Worm (Caenorhabditis elegans) whole organism, L1 larva: ENCODE data around the gene F35D11.1.

ENCODE experiments used
- ceh-88 ChIP-seq: fragments of 200-800 bp; sonication (Bioruptor generic); IDR thresholded peaks from 2 replicates; pipeline ENCODE4 v1.3.6; 2022; ENCODE audit warnings: missing genetic modification characterization, missing compliant biosample characterization
- ces-1 ChIP-seq: fragments of 150-350 bp; optimal IDR thresholded peaks from 2 replicates; lab custom pipeline; 2014; ENCODE audit warnings: missing biosample characterization, missing genetic modification reagents, missing genetic modification characterization
- fkh-10 ChIP-seq: sonication (generic microtip); optimal IDR thresholded peaks from 2 replicates; lab custom pipeline; 2017; ENCODE audit warnings: missing biosample characterization, missing genetic modification reagents, missing genetic modification characterization
- irx-1 ChIP-seq: sonication (generic microtip); optimal IDR thresholded peaks from 2 replicates; lab custom pipeline; 2016; ENCODE audit warnings: missing genetic modification characterization, missing compliant biosample characterization
- lin-14 ChIP-seq: fragments of 200-800 bp; sonication (Bioruptor generic); optimal IDR thresholded peaks from 2 replicates; lab custom pipeline; 2018; ENCODE audit warnings: mild to moderate bottlenecking, missing genetic modification characterization, moderate library complexity, missing compliant biosample characterization
- lin-39 ChIP-seq: fragments of 150-350 bp; optimal IDR thresholded peaks from 2 replicates; lab custom pipeline; 2014; ENCODE audit warnings: missing biosample characterization, missing genetic modification reagents, missing genetic modification characterization
- lir-3 ChIP-seq: sonication (generic microtip); optimal IDR thresholded peaks from 2 replicates; lab custom pipeline; 2016; ENCODE audit warnings: mild to moderate bottlenecking, missing genetic modification characterization, moderate library complexity, missing compliant biosample characterization; ENCODE audit not compliant: poor library complexity
- lsy-2 ChIP-seq, 2 experiments: fragments of 150-350 bp; optimal IDR thresholded peaks; 2 replicates each; lab custom pipeline; 2014; ENCODE audit warnings: missing biosample characterization in 2 of 2, missing genetic modification characterization in 2 of 2
- mdl-1 ChIP-seq, 2 experiments: fragments of 150-350 bp; optimal IDR thresholded peaks; 2 replicates each; lab custom pipeline; 2014 to 2017; ENCODE audit warnings: missing biosample characterization in 2 of 2, missing genetic modification characterization in 2 of 2, inconsistent platforms in 1 of 2
- nhr-19 ChIP-seq: fragments of 200-800 bp; sonication (Bioruptor generic); conservative IDR thresholded peaks from 2 replicates; pipeline ENCODE4 v1.3.6; 2022; ENCODE audit warnings: missing genetic modification characterization, missing compliant biosample characterization
- nhr-71 ChIP-seq: sonication (generic microtip); optimal IDR thresholded peaks from 2 replicates; lab custom pipeline; 2016; ENCODE audit warnings: mild to moderate bottlenecking, missing genetic modification characterization, moderate library complexity, missing compliant biosample characterization
- rnt-1 ChIP-seq: sonication (generic microtip); optimal IDR thresholded peaks from 2 replicates; lab custom pipeline; 2016; ENCODE audit warnings: mild to moderate bottlenecking, missing genetic modification characterization, moderate library complexity, missing compliant biosample characterization
- snu-23 ChIP-seq: sonication (generic microtip); optimal IDR thresholded peaks from 2 replicates; lab custom pipeline; 2016; ENCODE audit warnings: missing genetic modification characterization, missing compliant biosample characterization
- sup-37 ChIP-seq: fragments of 200-800 bp; sonication (Bioruptor generic); optimal IDR thresholded peaks from 2 replicates; lab custom pipeline; 2018; ENCODE audit warnings: mild to moderate bottlenecking, missing genetic modification characterization, missing compliant biosample characterization
- tbx-2 ChIP-seq: sonication (generic microtip); optimal IDR thresholded peaks from 2 replicates; lab custom pipeline; 2016; ENCODE audit warnings: missing genetic modification characterization, missing compliant biosample characterization
- tlp-1 ChIP-seq: fragments of 150-350 bp; optimal IDR thresholded peaks from 2 replicates; lab custom pipeline; 2014; ENCODE audit warnings: missing biosample characterization, missing genetic modification characterization
- unc-86 ChIP-seq: sonication (generic microtip); optimal IDR thresholded peaks from 2 replicates; lab custom pipeline; 2016; ENCODE audit warnings: missing genetic modification characterization, missing compliant biosample characterization

Gene F35D11.1

ce11 chrII:4675481-4675880, 48.8 kb downstream of the F35D11.1 start, which contains the start of gene T05A7.3:
Gene T05A7.3 (plus strand): TSS chrII:4675781.
- TF ChIP-seq ces-1 (GFP tag; lab: Kevin White, UChicago) (no peak), ceh-88 (GFP tag; lab: Robert Waterston, UW) (no peak), fkh-10 (GFP tag; lab: Kevin White, UChicago) (no peak), lin-39 (no peak), mdl-1 (tag; optimal IDR thresholded peaks at IDR 0.05; lab: Kevin White, UChicago) (no peak), irx-1 (tag; lab: Kevin White, UChicago) (no peak), unc-86 (tag; lab: Kevin White, UChicago) (no peak), tbx-2 (no peak)

- peak in 1 of 2 experiments; percentile 22 for TF ChIP-seq lsy-2 (tag; optimal IDR thresholded peaks at IDR 0.05; lab: Kevin White, UChicago)
- peak; percentile 26 for TF ChIP-seq rnt-1 (tag; lab: Kevin White, UChicago)
- TF ChIP-seq nhr-71 (tag; lab: Kevin White, UChicago) = peak; percentile 48
- TF ChIP-seq sup-37 (GFP tag; lab: Kevin White, UChicago) = no peak
- peak; percentile 5 for TF ChIP-seq snu-23 (GFP tag; lab: Kevin White, UChicago)
- no peak for TF ChIP-seq tlp-1
- TF ChIP-seq nhr-19 (GFP tag; lab: Robert Waterston, UW) = 0 out of 2 replicates have a peak, but pooled peaks have one; percentile 17
- peak; percentile 49 for TF ChIP-seq lin-14 (GFP tag; lab: Kevin White, UChicago)
- peak; percentile 14 for TF ChIP-seq lir-3 (tag; lab: Kevin White, UChicago)
Measured at ce11 chrII:4676241-4676640, 49.5 kb downstream of the F35D11.1 start.
